Worm (Caenorhabditis elegans) whole organism, L4 larva: ENCODE data around the gene idpp-13.

Source experiments
- F26F4.8 ChIP-seq: fragments of 200-800 bp; sonication (Bioruptor generic); conservative IDR thresholded peaks from 2 replicates; pipeline ENCODE4 v1.3.6; 2022; ENCODE audit warnings: missing genetic modification characterization, missing compliant biosample characterization
- R02D3.7 ChIP-seq: fragments of 150-350 bp; sonication (generic microtip); optimal IDR thresholded peaks from 3 replicates; lab custom pipeline; 2014; ENCODE audit warnings: missing biosample characterization, missing genetic modification characterization
- T26A8.4 ChIP-seq: fragments of 200-800 bp; sonication (Bioruptor generic); IDR thresholded peaks from 2 replicates; pipeline ENCODE4 v1.3.6; 2022; ENCODE audit warnings: missing genetic modification characterization, missing compliant biosample characterization
- Y48G9A.11 ChIP-seq: fragments of 200-800 bp; sonication (Bioruptor generic); IDR thresholded peaks from 2 replicates; pipeline ENCODE4 v1.3.6; 2022; ENCODE audit warnings: missing genetic modification reagents, missing genetic modification characterization, missing compliant biosample characterization
- Y5F2A.4 ChIP-seq: fragments of 200-800 bp; sonication (Bioruptor generic); optimal IDR thresholded peaks from 2 replicates; lab custom pipeline; 2018; ENCODE audit warnings: mild to moderate bottlenecking, missing genetic modification characterization, missing compliant biosample characterization
- aly-2 ChIP-seq: sonication (generic microtip); optimal IDR thresholded peaks from 2 replicates; lab custom pipeline; 2018; ENCODE audit warnings: missing biosample characterization, missing genetic modification characterization
- attf-4 ChIP-seq: sonication (generic microtip); optimal IDR thresholded peaks from 3 replicates; lab custom pipeline; 2017; ENCODE audit warnings: missing biosample characterization, missing genetic modification characterization
- ceh-32 ChIP-seq: sonication (generic microtip); optimal IDR thresholded peaks from 2 replicates; lab custom pipeline; 2016; ENCODE audit warnings: mild to moderate bottlenecking, missing genetic modification characterization, missing compliant biosample characterization; ENCODE audit not compliant: poor library complexity
- ceh-44 ChIP-seq: fragments of 200-800 bp; sonication (Bioruptor generic); IDR thresholded peaks from 2 replicates; pipeline ENCODE4 v1.3.6; 2022; ENCODE audit warnings: missing genetic modification reagents, missing genetic modification characterization, missing compliant biosample characterization
- ceh-62 ChIP-seq: sonication (generic microtip); optimal IDR thresholded peaks from 2 replicates; lab custom pipeline; 2017; ENCODE audit warnings: missing biosample characterization, missing genetic modification characterization
- ces-1 ChIP-seq: fragments of 150-350 bp; sonication (generic microtip); optimal IDR thresholded peaks from 4 replicates; lab custom pipeline; 2014; ENCODE audit warnings: missing biosample characterization, missing genetic modification reagents, missing genetic modification characterization
- cey-2 ChIP-seq: sonication (generic microtip); optimal IDR thresholded peaks from 3 replicates; lab custom pipeline; 2017; ENCODE audit warnings: missing genetic modification characterization, mild to moderate bottlenecking, missing compliant biosample characterization, antibody characterized with exemption, borderline replicate concordance; ENCODE audit not compliant: insufficient read depth
- ctbp-1 ChIP-seq: fragments of 200-800 bp; sonication (Bioruptor generic); IDR thresholded peaks from 2 replicates; pipeline ENCODE4 v1.3.6; 2022; ENCODE audit warnings: missing genetic modification reagents, missing genetic modification characterization, missing compliant biosample characterization
- daf-12 ChIP-seq: fragments of 150-350 bp; optimal IDR thresholded peaks from 2 replicates; lab custom pipeline; 2014; ENCODE audit warnings: missing biosample characterization, missing genetic modification reagents, missing genetic modification characterization
- daf-16 ChIP-seq, 3 experiments: sonication (generic microtip); optimal IDR thresholded peaks; 2 replicates each; lab custom pipeline; 2016 to 2017; ENCODE audit warnings: missing genetic modification characterization in 3 of 3, missing genetic modification reagents in 3 of 3, mild to moderate bottlenecking in 2 of 3, missing compliant biosample characterization in 2 of 3, missing biosample characterization in 1 of 3, moderate library complexity in 1 of 3
- daf-8 ChIP-seq: fragments of 200-800 bp; sonication (Bioruptor generic); IDR thresholded peaks from 2 replicates; pipeline ENCODE4 v1.3.6; 2022; ENCODE audit warnings: missing genetic modification characterization, missing compliant biosample characterization
- dmd-8 ChIP-seq: fragments of 200-800 bp; sonication (Bioruptor generic); IDR thresholded peaks from 2 replicates; pipeline ENCODE4 v1.3.6; 2022; ENCODE audit warnings: missing genetic modification characterization, missing compliant biosample characterization
- egl-43 ChIP-seq: fragments of 200-800 bp; sonication (Bioruptor generic); IDR thresholded peaks from 2 replicates; pipeline ENCODE4 v1.3.6; 2022; ENCODE audit warnings: missing genetic modification reagents, missing genetic modification characterization, missing compliant biosample characterization
- hif-1 ChIP-seq, 2 experiments: sonication (generic microtip); optimal IDR thresholded peaks; 2 replicates each; lab custom pipeline; 2016 to 2017; ENCODE audit warnings: missing compliant biosample characterization in 2 of 2, missing genetic modification characterization in 2 of 2, missing genetic modification reagents in 2 of 2, missing genotype in 2 of 2, mild to moderate bottlenecking in 1 of 2
- hlh-11 ChIP-seq: fragments of 200-800 bp; sonication (Bioruptor generic); optimal IDR thresholded peaks from 2 replicates; lab custom pipeline; 2018; ENCODE audit warnings: mild to moderate bottlenecking, missing genetic modification characterization, missing compliant biosample characterization
- hlh-30 ChIP-seq: sonication (generic microtip); optimal IDR thresholded peaks from 2 replicates; lab custom pipeline; 2017; ENCODE audit warnings: antibody characterized with exemption, mild to moderate bottlenecking, missing genetic modification characterization, missing compliant biosample characterization; ENCODE audit not compliant: insufficient read depth
- hmg-1.1 ChIP-seq: fragments of 200-800 bp; sonication (Bioruptor generic); IDR thresholded peaks from 2 replicates; pipeline ENCODE4 v1.3.6; 2022; ENCODE audit warnings: missing genetic modification reagents, missing genetic modification characterization, missing compliant biosample characterization
- lim-7 ChIP-seq: fragments of 200-800 bp; sonication (Bioruptor generic); IDR thresholded peaks from 2 replicates; pipeline ENCODE4 v1.3.6; 2022; ENCODE audit warnings: missing genetic modification characterization, missing compliant biosample characterization
- lin-1 ChIP-seq: fragments of 200-800 bp; sonication (Bioruptor generic); IDR thresholded peaks from 2 replicates; pipeline ENCODE4 v1.3.6; 2022; ENCODE audit warnings: missing genetic modification reagents, missing genetic modification characterization, missing compliant biosample characterization
- lir-3 ChIP-seq: sonication (generic microtip); optimal IDR thresholded peaks from 2 replicates; lab custom pipeline; 2016; ENCODE audit warnings: mild to moderate bottlenecking, missing genetic modification characterization, missing compliant biosample characterization
- madf-9 ChIP-seq: fragments of 200-800 bp; sonication (Bioruptor generic); conservative IDR thresholded peaks from 2 replicates; pipeline ENCODE4 v1.3.6; 2022; ENCODE audit warnings: missing genetic modification reagents, missing genetic modification characterization, missing compliant biosample characterization
- mdt-29 ChIP-seq: fragments of 200-800 bp; sonication (Bioruptor generic); IDR thresholded peaks from 2 replicates; pipeline ENCODE4 v1.3.6; 2022; ENCODE audit warnings: missing genetic modification reagents, missing genetic modification characterization, missing compliant biosample characterization
- mep-1 ChIP-seq: fragments of 150-350 bp; sonication (generic microtip); optimal IDR thresholded peaks from 3 replicates; lab custom pipeline; 2014; ENCODE audit warnings: missing biosample characterization, missing genetic modification characterization
- mes-2 ChIP-seq: sonication (generic microtip); optimal IDR thresholded peaks from 2 replicates; lab custom pipeline; 2016; ENCODE audit warnings: missing genotype, mild to moderate bottlenecking, missing genetic modification characterization, missing compliant biosample characterization; ENCODE audit not compliant: poor library complexity, severe bottlenecking
- nhr-10 ChIP-seq: fragments of 150-350 bp; optimal IDR thresholded peaks from 2 replicates; lab custom pipeline; 2014; ENCODE audit warnings: missing biosample characterization, missing genetic modification characterization
- nhr-102 ChIP-seq: sonication (generic microtip); optimal IDR thresholded peaks from 2 replicates; lab custom pipeline; 2016; ENCODE audit warnings: mild to moderate bottlenecking, missing genetic modification characterization, moderate library complexity, missing compliant biosample characterization
- nhr-28 ChIP-seq: fragments of 150-350 bp; optimal IDR thresholded peaks from 2 replicates; lab custom pipeline; 2014; ENCODE audit warnings: missing biosample characterization, missing genetic modification characterization
- nhr-48 ChIP-seq: sonication (generic microtip); optimal IDR thresholded peaks from 2 replicates; lab custom pipeline; 2016; ENCODE audit warnings: mild to moderate bottlenecking, missing genetic modification characterization, missing compliant biosample characterization
- nhr-6 ChIP-seq: fragments of 150-350 bp; optimal IDR thresholded peaks from 2 replicates; lab custom pipeline; 2014; ENCODE audit warnings: missing biosample characterization, missing genetic modification characterization
- nhr-76 ChIP-seq: fragments of 150-350 bp; optimal IDR thresholded peaks from 2 replicates; lab custom pipeline; 2014; ENCODE audit warnings: missing biosample characterization, missing genetic modification characterization
- pha-4 ChIP-seq, 2 experiments: fragments of 150-350 bp in 1 of 2; fragments of 200-800 bp in 1 of 2; sonication (Bioruptor generic) in 1 of 2; IDR thresholded peaks in 1 of 2; optimal IDR thresholded peaks in 1 of 2; 2 replicates each; pipeline versions ENCODE4 v1.3.6 to Lab custom; 2014 to 2022; ENCODE audit warnings: missing genetic modification characterization in 2 of 2, missing genetic modification reagents in 2 of 2, missing biosample characterization in 1 of 2, missing compliant biosample characterization in 1 of 2
- pqm-1 ChIP-seq: sonication (generic microtip); optimal IDR thresholded peaks from 2 replicates; lab custom pipeline; 2017; ENCODE audit warnings: missing biosample characterization, missing genetic modification characterization
- tra-1 ChIP-seq: fragments of 200-800 bp; sonication (Bioruptor generic); IDR thresholded peaks from 2 replicates; pipeline ENCODE4 v1.3.6; 2022; ENCODE audit warnings: missing genetic modification reagents, missing genetic modification characterization, missing compliant biosample characterization
- unc-62 ChIP-seq, 3 experiments: fragments of 150-350 bp in 1 of 3; sonication (generic microtip); optimal IDR thresholded peaks in 2 of 3; peaks in 1 of 3; 1 replicate in 1 of 3; 2 replicates in 2 of 3; lab custom pipeline; 2014 to 2017; ENCODE audit warnings: missing biosample characterization in 3 of 3, missing genetic modification characterization in 3 of 3, missing genetic modification reagents in 3 of 3, missing genotype in 1 of 3

Gene idpp-13

DNA sequence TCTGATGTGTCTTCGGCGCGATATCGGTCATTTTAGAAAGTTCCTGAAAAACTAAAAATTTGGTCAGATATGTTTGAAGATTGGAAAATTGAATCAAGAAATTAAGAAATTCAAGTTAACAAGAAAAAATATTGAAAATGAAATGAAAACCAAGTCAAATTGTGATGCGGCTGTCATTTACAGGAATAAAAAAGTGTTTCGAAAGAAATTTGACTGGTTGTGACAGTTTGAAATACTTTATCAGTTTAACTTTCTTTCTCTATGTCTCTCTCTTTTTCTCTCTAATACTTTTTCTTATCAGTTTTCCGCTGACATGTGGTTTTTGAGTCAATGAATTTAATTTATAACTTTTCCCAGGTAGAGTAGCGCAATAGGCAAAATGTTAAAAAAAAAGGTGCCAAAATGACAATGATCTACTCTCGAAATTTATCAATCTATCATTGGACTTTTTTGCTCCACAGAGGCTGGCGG lies 19.3 kb upstream of the idpp-13 start, which contains the start of gene fbxa-55 (continued):
- TF ChIP-seq mep-1 (tag; lab: Kevin White, UChicago) = no peak
- TF ChIP-seq Y5F2A.4 = no peak
- no peak; the same call in 1 of the 2 replicates for TF ChIP-seq pha-4 (GFP tag; IDR thresholded peaks at IDR 0.05; lab: Robert Waterston, UW)
- TF ChIP-seq pha-4 (tag; optimal IDR thresholded peaks at IDR 0.05; lab: Kevin White, UChicago) = no peak
- no peak for TF ChIP-seq ctbp-1 (GFP tag; lab: Robert Waterston, UW)
- no peak for TF ChIP-seq ceh-62
- TF ChIP-seq aly-2 (tag; lab: Kevin White, UChicago) = no peak
- no peak for TF ChIP-seq cey-2 (tag; lab: Kevin White, UChicago)
- TF ChIP-seq egl-43 (GFP tag; lab: Robert Waterston, UW) = no peak
- peak; percentile 75 for TF ChIP-seq hlh-11 (tag; lab: Kevin White, UChicago)
- TF ChIP-seq pqm-1 (tag; lab: Kevin White, UChicago) = peak; percentile 43
- no peak for TF ChIP-seq R02D3.7 (tag; lab: Kevin White, UChicago)
- peak; percentile 25 for TF ChIP-seq nhr-28 (tag; lab: Kevin White, UChicago)
- no peak for TF ChIP-seq nhr-6
- no peak for TF ChIP-seq hlh-30 (tag; lab: Kevin White, UChicago)
- no peak for TF ChIP-seq hmg-1.1 (GFP tag; lab: Robert Waterston, UW)
- TF ChIP-seq F26F4.8 (GFP tag; lab: Robert Waterston, UW) = no peak
- TF ChIP-seq ces-1 (GFP tag; lab: Kevin White, UChicago) = no peak
- no peak for TF ChIP-seq T26A8.4
- TF ChIP-seq mes-2 (tag; lab: Kevin White, UChicago) = no peak
- no peak for TF ChIP-seq madf-9 (GFP tag; lab: Robert Waterston, UW)
- no peak for TF ChIP-seq daf-8 (GFP tag; lab: Robert Waterston, UW)
- TF ChIP-seq tra-1 (GFP tag; lab: Robert Waterston, UW) = peak; percentile 80
- TF ChIP-seq nhr-76 (tag; lab: Kevin White, UChicago) = no peak
- no peak for TF ChIP-seq ceh-44 (GFP tag; lab: Robert Waterston, UW)
- no peak for TF ChIP-seq hif-1 (tag; optimal IDR thresholded peaks at IDR 0.05; lab: Kevin White, UChicago)
- TF ChIP-seq nhr-102 = no peak
- TF ChIP-seq lin-1 (GFP tag; lab: Robert Waterston, UW) = no peak
- TF ChIP-seq Y48G9A.11 (GFP tag; lab: Robert Waterston, UW) = no peak
- no peak for TF ChIP-seq nhr-48 (tag; lab: Kevin White, UChicago)
- no peak for TF ChIP-seq attf-4 (tag; lab: Kevin White, UChicago)
- peak in 1 of 2 experiments; percentile 6 for TF ChIP-seq unc-62 (GFP tag; optimal IDR thresholded peaks at IDR 0.05 in 1 of 2; lab: Kevin White, UChicago)
- no peak for TF ChIP-seq unc-62 (tag; optimal IDR thresholded peaks at IDR 0.05; lab: Kevin White, UChicago)
- no peak for TF ChIP-seq daf-12 (tag; lab: Kevin White, UChicago)
- TF ChIP-seq ceh-32 = no peak
- no peak for TF ChIP-seq lir-3 (tag; lab: Kevin White, UChicago)
- TF ChIP-seq mdt-29 (GFP tag; lab: Robert Waterston, UW) = no peak
- no peak for TF ChIP-seq dmd-8 (GFP tag; lab: Robert Waterston, UW)
- TF ChIP-seq lim-7 (GFP tag; lab: Robert Waterston, UW) = no peak
- TF ChIP-seq nhr-10 (tag; lab: Kevin White, UChicago) = no peak
- TF ChIP-seq daf-16 (GFP tag; optimal IDR thresholded peaks at IDR 0.05; lab: Kevin White, UChicago) = no peak
- TF ChIP-seq daf-16 (tag; optimal IDR thresholded peaks at IDR 0.05; lab: Kevin White, UChicago) = peak; percentile 51
